Fruit fly (Drosophila melanogaster): ENCODE data around the gene Idh.

Gene Idh

dm6 chr3L:8358776-8359455 lies 1.8 kb downstream of the Idh start (continued):
- no peak for TF ChIP-seq Fer2 (tag; optimal IDR thresholded peaks at IDR 0.05)
- TF ChIP-seq CG4707 (GFP tag; optimal IDR thresholded peaks at IDR 0.05): no peak
- TF ChIP-seq CG10959 (GFP tag; IDR thresholded peaks at IDR 0.05): no peak
- no peak for TF ChIP-seq Hr39 (optimal IDR thresholded peaks at IDR 0.05)
- TF ChIP-seq CG14710 (tag; optimal IDR thresholded peaks at IDR 0.05): no peak
- TF ChIP-seq esg (GFP tag; conservative IDR thresholded peaks at IDR 0.05): no peak
- TF ChIP-seq stwl (tag; optimal IDR thresholded peaks at IDR 0.05): peak; percentile 22
- TF ChIP-seq tx (GFP tag; optimal IDR thresholded peaks at IDR 0.05): no peak
- no peak for TF ChIP-seq CG2678 (tag; optimal IDR thresholded peaks at IDR 0.05)
- TF ChIP-seq CG12659 (GFP tag; optimal IDR thresholded peaks at IDR 0.05): no peak
- TF ChIP-seq CG16813 (GFP tag; IDR thresholded peaks at IDR 0.05; ENCODE audit: partially characterized antibody): peak; percentile 52; the same call in 1 of the 3 replicates
- no peak for TF ChIP-seq CG10321 (GFP tag; IDR thresholded peaks at IDR 0.05)
- no peak for TF ChIP-seq CG4404 (GFP tag; IDR thresholded peaks at IDR 0.05)
- no peak for TF ChIP-seq fu2 (GFP tag; optimal IDR thresholded peaks at IDR 0.05)
- peak; percentile 67 for TF ChIP-seq tna (GFP tag; IDR thresholded peaks at IDR 0.05; ENCODE audit: partially characterized antibody)
- no peak for TF ChIP-seq CG7372 (GFP tag; IDR thresholded peaks at IDR 0.05)
- no peak for TF ChIP-seq phol (tag; optimal IDR thresholded peaks at IDR 0.05)
- TF ChIP-seq CG17829 (tag; optimal IDR thresholded peaks at IDR 0.05): no peak
- no peak for TF ChIP-seq CG1647 (GFP tag; optimal IDR thresholded peaks at IDR 0.05)
- no peak for TF ChIP-seq insv (GFP tag; optimal IDR thresholded peaks at IDR 0.05)
- TF ChIP-seq CG13296 (GFP tag; optimal IDR thresholded peaks at IDR 0.05): no peak
- no peak for TF ChIP-seq CG3163 (GFP tag; optimal IDR thresholded peaks at IDR 0.05)
- TF ChIP-seq CG11696 (GFP tag; IDR thresholded peaks at IDR 0.05): no peak
- TF ChIP-seq CG6765 (GFP tag; optimal IDR thresholded peaks at IDR 0.05): no peak
- TF ChIP-seq gro (GFP tag; optimal IDR thresholded peaks at IDR 0.05): no peak
- TF ChIP-seq MTF-1 (GFP tag; optimal IDR thresholded peaks at IDR 0.05; ENCODE audit: borderline replicate concordance): no peak
- peak; percentile 17 for TF ChIP-seq grau (tag; optimal IDR thresholded peaks at IDR 0.05)
- no peak for TF ChIP-seq nmo (GFP tag; optimal IDR thresholded peaks at IDR 0.05)
- peak; percentile 55 for TF ChIP-seq Sry-δ (GFP tag; optimal IDR thresholded peaks at IDR 0.05)
- TF ChIP-seq CG14860 (GFP tag; IDR thresholded peaks at IDR 0.05; ENCODE audit: partially characterized antibody): peak; percentile 65; the same call in 1 of the 3 replicates
- TF ChIP-seq Opbp (GFP tag; IDR thresholded peaks at IDR 0.05; ENCODE audit: partially characterized antibody): no peak; the same call in 2 of the 3 replicates
- no peak for TF ChIP-seq CG3281 (GFP tag; optimal IDR thresholded peaks at IDR 0.05)
- no peak for TF ChIP-seq Lim3 (GFP tag; IDR thresholded peaks at IDR 0.05)
- no peak for TF ChIP-seq sim (GFP tag; IDR thresholded peaks at IDR 0.05)
- no peak for TF ChIP-seq Dbx (GFP tag; IDR thresholded peaks at IDR 0.05)
- peak; percentile 80 for TF ChIP-seq CG12155 (GFP tag; optimal IDR thresholded peaks at IDR 0.05)
- peak; percentile 19 for TF ChIP-seq sd (tag; optimal IDR thresholded peaks at IDR 0.05)
- no peak for TF ChIP-seq emc (GFP tag; optimal IDR thresholded peaks at IDR 0.05)
- TF ChIP-seq unc-4 (GFP tag; IDR thresholded peaks at IDR 0.05; ENCODE audit: partially characterized antibody): peak; percentile 74
- TF ChIP-seq sens (GFP tag): peak; percentile 69
- TF ChIP-seq chif (GFP tag; optimal IDR thresholded peaks at IDR 0.05): no peak
- TF ChIP-seq Hmr (GFP tag; optimal IDR thresholded peaks at IDR 0.05): no peak
- peak; percentile 5 for TF ChIP-seq CG18599 (GFP tag; optimal IDR thresholded peaks at IDR 0.05)
- peak; percentile 50 for TF ChIP-seq GATAe (GFP tag; conservative IDR thresholded peaks at IDR 0.05)
- TF ChIP-seq Dll (GFP tag; IDR thresholded peaks at IDR 0.05; ENCODE audit: partially characterized antibody): peak; percentile 74; the same call in 3 of the 4 replicates
- no peak for TF ChIP-seq zfh2 (GFP tag; optimal IDR thresholded peaks at IDR 0.05)
- no peak for TF ChIP-seq CG32767 (GFP tag; IDR thresholded peaks at IDR 0.05)
- no peak for TF ChIP-seq seq (GFP tag; IDR thresholded peaks at IDR 0.05)

All from whole organism, embryonic.